Fruit fly (Drosophila melanogaster): ENCODE data around the gene nanos.
A peak's percentile ranks its signal among the peaks of the same experiment; 100 is the strongest.

DNA sequence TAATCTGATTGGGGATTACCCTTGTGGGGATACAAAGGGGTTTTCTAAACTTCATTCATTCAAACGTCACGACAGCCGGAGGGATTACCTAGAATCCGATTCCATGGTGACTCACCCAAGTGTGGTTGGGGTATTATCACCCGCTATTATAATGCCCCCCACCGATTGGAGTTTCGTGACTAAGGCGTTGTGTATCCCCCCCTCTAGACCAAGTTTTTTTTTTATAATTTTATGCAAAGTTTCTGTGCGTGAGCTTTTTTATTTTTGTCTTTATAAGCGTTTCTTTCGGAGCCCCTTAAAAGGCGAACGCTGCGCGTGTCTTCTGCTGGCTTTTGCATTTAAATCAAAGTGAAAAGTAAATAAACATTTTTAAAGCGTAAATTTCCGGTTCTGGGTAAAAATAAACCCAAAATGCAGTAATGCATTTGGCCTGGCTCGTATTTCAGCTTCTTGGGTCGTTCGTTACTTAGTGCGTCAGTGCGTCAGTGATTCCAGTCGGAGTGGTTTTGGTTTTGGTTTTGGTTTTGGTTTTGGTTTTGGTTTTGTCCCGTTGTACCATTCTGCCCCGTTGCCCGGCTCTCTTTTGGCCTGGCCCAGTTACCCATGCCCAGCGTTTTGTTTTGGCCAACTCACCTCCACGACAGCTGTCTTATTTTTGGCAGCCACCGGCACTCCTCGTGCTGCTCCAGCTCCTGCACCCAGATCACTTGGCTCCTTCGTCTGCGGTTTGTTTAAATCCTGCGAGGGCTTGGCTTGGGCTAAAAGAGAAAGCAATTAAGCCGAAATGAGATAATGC is 6.0 kb upstream of the nanos start:
- no peak for TF ChIP-seq Mio (GFP tag; optimal IDR thresholded peaks at IDR 0.05)
- no peak for TF ChIP-seq Dfd (GFP tag; optimal IDR thresholded peaks at IDR 0.05)
- no peak for TF ChIP-seq br (GFP tag; optimal IDR thresholded peaks at IDR 0.05)
- no peak for TF ChIP-seq pan (optimal IDR thresholded peaks at IDR 0.05)
- no peak for TF ChIP-seq psq (GFP tag; optimal IDR thresholded peaks at IDR 0.05)
- TF ChIP-seq fru (GFP tag; optimal IDR thresholded peaks at IDR 0.05), result peak; percentile 81
- no peak for TF ChIP-seq Hr78 (GFP tag; optimal IDR thresholded peaks at IDR 0.05)
- TF ChIP-seq usp (GFP tag; optimal IDR thresholded peaks at IDR 0.05), result no peak
- TF ChIP-seq HLH106 (tag; optimal IDR thresholded peaks at IDR 0.05), result no peak
- no peak for TF ChIP-seq CG9705 (GFP tag; optimal IDR thresholded peaks at IDR 0.05)
- TF ChIP-seq Myc (optimal IDR thresholded peaks at IDR 0.05), result no peak
